Worm (Caenorhabditis elegans) whole organism, L4 larva: ENCODE measurements around the gene srbc-7.
A peak's percentile ranks its signal among the peaks of the same experiment; 100 is the strongest.

Experiments
- Y48G9A.11 ChIP-seq: fragments of 200-800 bp; sonication (Bioruptor generic); IDR thresholded peaks from 2 replicates; pipeline ENCODE4 v1.3.6; 2022; ENCODE audit warnings: missing genetic modification reagents, missing genetic modification characterization, missing compliant biosample characterization
- Y5F2A.4 ChIP-seq: fragments of 200-800 bp; sonication (Bioruptor generic); optimal IDR thresholded peaks from 2 replicates; lab custom pipeline; 2018; ENCODE audit warnings: mild to moderate bottlenecking, missing genetic modification characterization, missing compliant biosample characterization
- aha-1 ChIP-seq: fragments of 150-350 bp; peaks from one replicate; lab custom pipeline; 2014; ENCODE audit warnings: missing biosample characterization, missing genetic modification characterization
- ceh-62 ChIP-seq: sonication (generic microtip); optimal IDR thresholded peaks from 2 replicates; lab custom pipeline; 2017; ENCODE audit warnings: missing biosample characterization, missing genetic modification characterization
- hif-1 ChIP-seq, 2 experiments: sonication (generic microtip); optimal IDR thresholded peaks; 2 replicates each; lab custom pipeline; 2016 to 2017; ENCODE audit warnings: missing compliant biosample characterization in 2 of 2, missing genetic modification characterization in 2 of 2, missing genetic modification reagents in 2 of 2, missing genotype in 2 of 2, mild to moderate bottlenecking in 1 of 2
- zip-11 ChIP-seq: fragments of 200-800 bp; sonication (Bioruptor generic); IDR thresholded peaks from 2 replicates; pipeline ENCODE4 v1.3.6; 2022; ENCODE audit warnings: missing genetic modification characterization, missing compliant biosample characterization
- ztf-7 ChIP-seq: fragments of 150-350 bp; optimal IDR thresholded peaks from 2 replicates; lab custom pipeline; 2014; ENCODE audit warnings: missing biosample characterization, missing genetic modification characterization

srbc-7 gene

ce11 chrV:7436509-7436908 is 50.9 kb downstream of the srbc-7 start:
- no peak for TF ChIP-seq ztf-7 (tag; lab: Kevin White, UChicago)
- no peak for TF ChIP-seq hif-1 (tag; optimal IDR thresholded peaks at IDR 0.05; lab: Kevin White, UChicago)
- TF ChIP-seq ceh-62 (tag; lab: Kevin White, UChicago), result no peak
- no peak for TF ChIP-seq zip-11 (GFP tag; lab: Robert Waterston, UW)
- no peak for TF ChIP-seq Y48G9A.11 (GFP tag; lab: Robert Waterston, UW)
- peak; percentile 90 for TF ChIP-seq aha-1 (tag; lab: Kevin White, UChicago)
- no peak for TF ChIP-seq Y5F2A.4 (GFP tag; lab: Kevin White, UChicago)
- TF ChIP-seq, all 104 proteins: peak for 1
